Worm (Caenorhabditis elegans) whole organism, L4 larva: Measurements from ENCODE around the gene lido-18.

Source experiments
- F26F4.8 ChIP-seq: fragments of 200-800 bp; sonication (Bioruptor generic); conservative IDR thresholded peaks from 2 replicates; pipeline ENCODE4 v1.3.6; 2022; ENCODE audit warnings: missing genetic modification characterization, missing compliant biosample characterization
- F44E2.7 ChIP-seq: fragments of 200-800 bp; sonication (Bioruptor generic); IDR thresholded peaks from 2 replicates; pipeline ENCODE4 v2.1.2; 2022; ENCODE audit warnings: missing genetic modification characterization, missing compliant biosample characterization
- F49E8.2 ChIP-seq: sonication (generic microtip); optimal IDR thresholded peaks from 2 replicates; lab custom pipeline; 2016; ENCODE audit warnings: missing compliant biosample characterization, mild to moderate bottlenecking, missing genetic modification characterization, borderline replicate concordance
- T20F7.1 ChIP-seq: fragments of 200-800 bp; sonication (Bioruptor generic); optimal IDR thresholded peaks from 2 replicates; lab custom pipeline; 2018; ENCODE audit warnings: mild to moderate bottlenecking, missing genetic modification characterization, missing compliant biosample characterization
- Y105C5A.15 ChIP-seq: fragments of 200-800 bp; sonication (Bioruptor generic); IDR thresholded peaks from 2 replicates; pipeline ENCODE4 v1.3.6; 2022; ENCODE audit warnings: missing genetic modification characterization, missing compliant biosample characterization
- Y48G9A.11 ChIP-seq: fragments of 200-800 bp; sonication (Bioruptor generic); IDR thresholded peaks from 2 replicates; pipeline ENCODE4 v1.3.6; 2022; ENCODE audit warnings: missing genetic modification reagents, missing genetic modification characterization, missing compliant biosample characterization
- Y5F2A.4 ChIP-seq: fragments of 200-800 bp; sonication (Bioruptor generic); optimal IDR thresholded peaks from 2 replicates; lab custom pipeline; 2018; ENCODE audit warnings: mild to moderate bottlenecking, missing genetic modification characterization, missing compliant biosample characterization
- Y75B8A.6 ChIP-seq: fragments of 200-800 bp; sonication (Bioruptor generic); IDR thresholded peaks from 2 replicates; pipeline ENCODE4 v1.3.6; 2022; ENCODE audit warnings: missing genetic modification reagents, missing genetic modification characterization, missing compliant biosample characterization
- aha-1 ChIP-seq: fragments of 150-350 bp; peaks from one replicate; lab custom pipeline; 2014; ENCODE audit warnings: missing biosample characterization, missing genetic modification characterization
- ama-1 ChIP-seq: fragments of 150-350 bp; optimal IDR thresholded peaks from 2 replicates; lab custom pipeline; 2014; ENCODE audit warnings: inconsistent platforms, mixed read lengths
- arid-1 ChIP-seq: fragments of 200-800 bp; sonication (Bioruptor generic); conservative IDR thresholded peaks from 2 replicates; pipeline ENCODE4 v1.3.6; 2022; ENCODE audit warnings: missing genetic modification reagents, missing genetic modification characterization, missing compliant biosample characterization
- ceh-20 ChIP-seq: fragments of 200-800 bp; sonication (Bioruptor generic); IDR thresholded peaks from 2 replicates; pipeline ENCODE4 v1.3.6; 2022; ENCODE audit warnings: missing genetic modification reagents, missing genetic modification characterization, missing compliant biosample characterization
- ceh-44 ChIP-seq: fragments of 200-800 bp; sonication (Bioruptor generic); IDR thresholded peaks from 2 replicates; pipeline ENCODE4 v1.3.6; 2022; ENCODE audit warnings: missing genetic modification reagents, missing genetic modification characterization, missing compliant biosample characterization
- ces-1 ChIP-seq: fragments of 150-350 bp; sonication (generic microtip); optimal IDR thresholded peaks from 4 replicates; lab custom pipeline; 2014; ENCODE audit warnings: missing biosample characterization, missing genetic modification reagents, missing genetic modification characterization
- daf-19 ChIP-seq: fragments of 200-800 bp; sonication (Bioruptor generic); conservative IDR thresholded peaks from 2 replicates; pipeline ENCODE4 v1.3.6; 2022; ENCODE audit warnings: missing genetic modification characterization, missing compliant biosample characterization
- daf-8 ChIP-seq: fragments of 200-800 bp; sonication (Bioruptor generic); IDR thresholded peaks from 2 replicates; pipeline ENCODE4 v1.3.6; 2022; ENCODE audit warnings: missing genetic modification characterization, missing compliant biosample characterization
- dmd-8 ChIP-seq: fragments of 200-800 bp; sonication (Bioruptor generic); IDR thresholded peaks from 2 replicates; pipeline ENCODE4 v1.3.6; 2022; ENCODE audit warnings: missing genetic modification characterization, missing compliant biosample characterization
- dmd-9 ChIP-seq: fragments of 200-800 bp; sonication (Bioruptor generic); IDR thresholded peaks from 2 replicates; pipeline ENCODE4 v1.3.6; 2022; ENCODE audit warnings: missing genetic modification reagents, missing genetic modification characterization, missing compliant biosample characterization
- duxl-1 ChIP-seq: sonication (generic microtip); optimal IDR thresholded peaks from 2 replicates; lab custom pipeline; 2016; ENCODE audit warnings: mild to moderate bottlenecking, missing genetic modification characterization, moderate library complexity, missing compliant biosample characterization; ENCODE audit not compliant: poor library complexity
- dve-1 ChIP-seq: sonication (generic microtip); optimal IDR thresholded peaks from 2 replicates; lab custom pipeline; 2017; ENCODE audit warnings: antibody characterized with exemption, mild to moderate bottlenecking, missing genetic modification characterization, missing compliant biosample characterization; ENCODE audit not compliant: insufficient read depth
- egl-27 ChIP-seq: sonication (generic microtip); optimal IDR thresholded peaks from 3 replicates; lab custom pipeline; 2017; ENCODE audit warnings: missing biosample characterization, missing genetic modification reagents, missing genetic modification characterization
- egl-43 ChIP-seq: fragments of 200-800 bp; sonication (Bioruptor generic); IDR thresholded peaks from 2 replicates; pipeline ENCODE4 v1.3.6; 2022; ENCODE audit warnings: missing genetic modification reagents, missing genetic modification characterization, missing compliant biosample characterization
- fos-1 ChIP-seq: fragments of 150-350 bp; optimal IDR thresholded peaks from 2 replicates; lab custom pipeline; 2014; ENCODE audit warnings: missing biosample characterization, missing genetic modification characterization
- hif-1 ChIP-seq, 2 experiments: sonication (generic microtip); optimal IDR thresholded peaks; 2 replicates each; lab custom pipeline; 2016 to 2017; ENCODE audit warnings: missing compliant biosample characterization in 2 of 2, missing genetic modification characterization in 2 of 2, missing genetic modification reagents in 2 of 2, missing genotype in 2 of 2, mild to moderate bottlenecking in 1 of 2
- hmg-1.1 ChIP-seq: fragments of 200-800 bp; sonication (Bioruptor generic); IDR thresholded peaks from 2 replicates; pipeline ENCODE4 v1.3.6; 2022; ENCODE audit warnings: missing genetic modification reagents, missing genetic modification characterization, missing compliant biosample characterization
- lim-7 ChIP-seq: fragments of 200-800 bp; sonication (Bioruptor generic); IDR thresholded peaks from 2 replicates; pipeline ENCODE4 v1.3.6; 2022; ENCODE audit warnings: missing genetic modification characterization, missing compliant biosample characterization
- lin-39 ChIP-seq: fragments of 150-350 bp; optimal IDR thresholded peaks from 2 replicates; lab custom pipeline; 2014; ENCODE audit warnings: missing biosample characterization, missing genetic modification reagents, missing genetic modification characterization
- lir-3 ChIP-seq: sonication (generic microtip); optimal IDR thresholded peaks from 2 replicates; lab custom pipeline; 2016; ENCODE audit warnings: mild to moderate bottlenecking, missing genetic modification characterization, missing compliant biosample characterization
- madf-9 ChIP-seq: fragments of 200-800 bp; sonication (Bioruptor generic); conservative IDR thresholded peaks from 2 replicates; pipeline ENCODE4 v1.3.6; 2022; ENCODE audit warnings: missing genetic modification reagents, missing genetic modification characterization, missing compliant biosample characterization
- mdt-29 ChIP-seq: fragments of 200-800 bp; sonication (Bioruptor generic); IDR thresholded peaks from 2 replicates; pipeline ENCODE4 v1.3.6; 2022; ENCODE audit warnings: missing genetic modification reagents, missing genetic modification characterization, missing compliant biosample characterization
- mep-1 ChIP-seq: fragments of 150-350 bp; sonication (generic microtip); optimal IDR thresholded peaks from 3 replicates; lab custom pipeline; 2014; ENCODE audit warnings: missing biosample characterization, missing genetic modification characterization
- mes-2 ChIP-seq: sonication (generic microtip); optimal IDR thresholded peaks from 2 replicates; lab custom pipeline; 2016; ENCODE audit warnings: missing genotype, mild to moderate bottlenecking, missing genetic modification characterization, missing compliant biosample characterization; ENCODE audit not compliant: poor library complexity, severe bottlenecking
- mxl-3 ChIP-seq: fragments of 200-800 bp; sonication (Bioruptor generic); optimal IDR thresholded peaks from 2 replicates; lab custom pipeline; 2018; ENCODE audit warnings: mild to moderate bottlenecking, missing genetic modification characterization, missing compliant biosample characterization
- nhr-102 ChIP-seq: sonication (generic microtip); optimal IDR thresholded peaks from 2 replicates; lab custom pipeline; 2016; ENCODE audit warnings: mild to moderate bottlenecking, missing genetic modification characterization, moderate library complexity, missing compliant biosample characterization
- nhr-11 ChIP-seq: fragments of 150-350 bp; optimal IDR thresholded peaks from 2 replicates; lab custom pipeline; 2014; ENCODE audit warnings: missing biosample characterization, missing genetic modification characterization
- nhr-28 ChIP-seq: fragments of 150-350 bp; optimal IDR thresholded peaks from 2 replicates; lab custom pipeline; 2014; ENCODE audit warnings: missing biosample characterization, missing genetic modification characterization
- nhr-6 ChIP-seq: fragments of 150-350 bp; optimal IDR thresholded peaks from 2 replicates; lab custom pipeline; 2014; ENCODE audit warnings: missing biosample characterization, missing genetic modification characterization
- nhr-76 ChIP-seq: fragments of 150-350 bp; optimal IDR thresholded peaks from 2 replicates; lab custom pipeline; 2014; ENCODE audit warnings: missing biosample characterization, missing genetic modification characterization
- nhr-77 ChIP-seq: fragments of 150-350 bp; optimal IDR thresholded peaks from 2 replicates; lab custom pipeline; 2014; ENCODE audit warnings: missing biosample characterization, missing genetic modification characterization
- pqm-1 ChIP-seq: sonication (generic microtip); optimal IDR thresholded peaks from 2 replicates; lab custom pipeline; 2017; ENCODE audit warnings: missing biosample characterization, missing genetic modification characterization
- rbr-2 ChIP-seq: sonication (generic microtip); optimal IDR thresholded peaks from 2 replicates; lab custom pipeline; 2016; ENCODE audit warnings: missing genotype, missing genetic modification characterization, missing compliant biosample characterization
- sdz-12 ChIP-seq: fragments of 200-800 bp; sonication (Bioruptor generic); optimal IDR thresholded peaks from 2 replicates; lab custom pipeline; 2018; ENCODE audit warnings: mild to moderate bottlenecking, missing genetic modification characterization, missing compliant biosample characterization
- snpc-1.2 ChIP-seq: fragments of 200-800 bp; sonication (Bioruptor generic); IDR thresholded peaks from 2 replicates; pipeline ENCODE4 v1.3.6; 2022; ENCODE audit warnings: missing genetic modification reagents, missing genetic modification characterization, missing compliant biosample characterization
- spr-1 ChIP-seq: sonication (generic microtip); optimal IDR thresholded peaks from 2 replicates; lab custom pipeline; 2016; ENCODE audit warnings: mild to moderate bottlenecking, missing genetic modification characterization, missing compliant biosample characterization
- tra-1 ChIP-seq: fragments of 200-800 bp; sonication (Bioruptor generic); IDR thresholded peaks from 2 replicates; pipeline ENCODE4 v1.3.6; 2022; ENCODE audit warnings: missing genetic modification reagents, missing genetic modification characterization, missing compliant biosample characterization
- unc-130 ChIP-seq: sonication (generic microtip); optimal IDR thresholded peaks from 2 replicates; lab custom pipeline; 2016; ENCODE audit warnings: missing genetic modification reagents, missing genetic modification characterization, missing compliant biosample characterization
- unc-62 ChIP-seq, 3 experiments: fragments of 150-350 bp in 1 of 3; sonication (generic microtip); optimal IDR thresholded peaks in 2 of 3; peaks in 1 of 3; 1 replicate in 1 of 3; 2 replicates in 2 of 3; lab custom pipeline; 2014 to 2017; ENCODE audit warnings: missing biosample characterization in 3 of 3, missing genetic modification characterization in 3 of 3, missing genetic modification reagents in 3 of 3, missing genotype in 1 of 3
- zag-1 ChIP-seq: fragments of 150-350 bp; optimal IDR thresholded peaks from 2 replicates; lab custom pipeline; 2014; ENCODE audit warnings: missing biosample characterization, missing genetic modification characterization
- zfp-2 ChIP-seq: sonication (generic microtip); optimal IDR thresholded peaks from 2 replicates; lab custom pipeline; 2016; ENCODE audit warnings: mild to moderate bottlenecking, missing genetic modification characterization, missing compliant biosample characterization
- zfp-3 ChIP-seq: fragments of 200-800 bp; sonication (Bioruptor generic); conservative IDR thresholded peaks from 2 replicates; pipeline ENCODE4 v1.3.6; 2022; ENCODE audit warnings: missing genetic modification reagents, missing genetic modification characterization, missing compliant biosample characterization

The lido-18 gene

DNA sequence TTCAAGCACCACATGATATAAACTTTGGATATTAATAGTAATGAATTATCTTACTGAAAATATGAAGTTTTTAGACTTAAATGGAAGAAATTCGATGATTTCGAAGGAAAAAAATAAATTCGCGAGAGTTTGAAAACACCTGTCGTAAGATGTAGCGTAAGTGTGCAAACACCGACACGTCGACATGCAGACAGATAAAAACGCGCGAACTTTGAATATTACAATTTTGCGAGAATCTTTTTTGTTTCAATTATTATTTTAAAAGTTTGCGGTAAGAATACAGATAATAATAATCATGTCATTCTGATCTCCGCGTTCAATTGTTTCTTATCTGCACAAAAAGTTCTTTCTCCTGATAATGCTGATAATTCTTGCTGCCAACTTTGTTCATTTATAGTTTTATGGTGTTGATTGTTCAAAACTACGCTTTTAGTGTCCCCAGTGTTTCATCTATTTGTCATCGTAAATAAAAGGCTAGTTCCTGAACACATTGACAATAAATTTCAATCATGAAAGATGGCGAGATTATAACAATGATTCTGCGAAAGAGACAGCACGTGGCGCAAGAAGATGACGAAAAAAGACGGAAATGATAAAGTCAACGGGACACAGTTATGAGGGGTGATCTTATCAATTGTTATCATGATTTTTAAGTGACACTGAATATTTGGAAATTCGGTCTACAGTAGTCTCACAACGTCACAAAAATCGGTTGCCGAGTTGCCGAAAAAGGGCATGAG, 18.0 kb upstream of the lido-18 start:
- TF ChIP-seq zag-1 (tag; lab: Kevin White, UChicago) (no peak), nhr-76 (no peak), Y48G9A.11 (GFP tag; lab: Robert Waterston, UW) (no peak), pqm-1 (tag; lab: Kevin White, UChicago) (peak; percentile 95), aha-1 (tag; lab: Kevin White, UChicago) (peak; percentile 9), ceh-44 (GFP tag; lab: Robert Waterston, UW) (no peak), spr-1 (tag; lab: Kevin White, UChicago) (no peak), lir-3 (tag; lab: Kevin White, UChicago) (no peak), lin-39 (tag; lab: Kevin White, UChicago) (no peak), daf-8 (GFP tag; lab: Robert Waterston, UW) (no peak), nhr-28 (peak; percentile 72), dmd-8 (GFP tag; lab: Robert Waterston, UW) (no peak), ama-1 (lab: Kevin White, UChicago) (no peak), ceh-20 (GFP tag; lab: Robert Waterston, UW) (peak; percentile 80), madf-9 (GFP tag; lab: Robert Waterston, UW) (no peak), egl-27 (tag; lab: Kevin White, UChicago) (no peak), F44E2.7 (GFP tag; lab: Robert Waterston, UW) (no peak), arid-1 (no peak), nhr-77 (tag; lab: Kevin White, UChicago) (peak; percentile 37), fos-1 (no peak), ces-1 (GFP tag; lab: Kevin White, UChicago) (no peak), mes-2 (no peak), sdz-12 (GFP tag; lab: Kevin White, UChicago) (no peak), zfp-2 (tag; lab: Kevin White, UChicago) (no peak), unc-62 (GFP tag; optimal IDR thresholded peaks at IDR 0.05 in 1 of 2; lab: Kevin White, UChicago) (no peak), unc-62 (tag; optimal IDR thresholded peaks at IDR 0.05; lab: Kevin White, UChicago) (no peak), hif-1 (tag; optimal IDR thresholded peaks at IDR 0.05; lab: Kevin White, UChicago) (no peak), hmg-1.1 (GFP tag; lab: Robert Waterston, UW) (no peak), nhr-6 (tag; lab: Kevin White, UChicago) (no peak), T20F7.1 (GFP tag; lab: Kevin White, UChicago) (no peak), duxl-1 (tag; lab: Kevin White, UChicago) (peak; percentile 8), daf-19 (GFP tag; lab: Robert Waterston, UW) (no peak), snpc-1.2 (no peak), dve-1 (tag; lab: Kevin White, UChicago) (peak; percentile 86), mdt-29 (GFP tag; lab: Robert Waterston, UW) (no peak), egl-43 (no peak), mxl-3 (peak; percentile 95), dmd-9 (GFP tag; lab: Robert Waterston, UW) (no peak), Y5F2A.4 (no peak), unc-130 (GFP tag; lab: Kevin White, UChicago) (no peak), F26F4.8 (GFP tag; lab: Robert Waterston, UW) (no peak), F49E8.2 (tag; lab: Kevin White, UChicago) (no peak), nhr-102 (peak; percentile 83), nhr-11 (tag; lab: Kevin White, UChicago) (no peak), Y105C5A.15 (GFP tag; lab: Robert Waterston, UW) (no peak), lim-7 (GFP tag; lab: Robert Waterston, UW) (no peak), mep-1 (peak; percentile 68), rbr-2 (tag; lab: Kevin White, UChicago) (no peak), Y75B8A.6 (GFP tag; lab: Robert Waterston, UW) (no peak), tra-1 (peak; percentile 86), zfp-3 (GFP tag; lab: Robert Waterston, UW) (no peak)
